Fruit fly (Drosophila melanogaster) S2 (cell line): ENCODE measurements around the gene kibra.

Experiments used
- CG8478 ChIP-seq: fragments of >200 bp; optimal IDR thresholded peaks from 2 replicates; lab custom pipeline; 2018
- CTCF ChIP-seq, 2 experiments: fragments of >200 bp; optimal IDR thresholded peaks; 2 replicates each; lab custom pipeline; 2018

The kibra gene

DNA sequence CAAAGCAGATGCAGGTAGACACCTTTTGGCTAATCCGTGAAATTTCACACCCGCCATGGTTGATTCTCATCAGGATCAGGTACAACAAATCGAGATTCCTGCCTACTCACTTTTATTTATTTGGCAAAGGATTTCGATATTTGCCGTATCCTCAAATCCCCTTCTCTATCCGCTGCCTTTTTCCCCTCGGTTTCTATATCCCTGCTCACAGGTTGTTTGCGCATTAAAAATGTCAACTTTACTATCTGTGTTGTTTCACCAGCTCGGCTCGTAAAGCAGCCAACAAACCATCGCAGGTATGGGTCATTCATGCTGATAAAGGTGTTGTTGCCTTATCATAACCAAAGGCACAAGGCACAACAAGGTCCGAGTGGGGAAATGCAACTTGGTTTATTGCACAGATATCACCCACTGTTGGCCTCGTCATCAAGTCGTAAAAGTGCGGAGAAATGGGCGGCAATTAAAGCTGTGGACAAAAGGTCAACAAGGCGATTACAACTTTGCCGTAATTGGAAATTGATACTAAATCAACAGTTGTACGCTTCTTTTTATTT is 43.9 kb downstream of the kibra start:
- TF ChIP-seq CTCF (optimal IDR thresholded peaks at IDR 0.05; lab: Kevin White, UChicago) = no peak
- no peak for TF ChIP-seq CG8478

- TF ChIP-seq CTCF (optimal IDR thresholded peaks at IDR 0.05; lab: Kevin White, UChicago) = no peak
- TF ChIP-seq CG8478 = no peak
Measured at dm6 chr3R:14679381-14680111, 44.5 kb downstream of the kibra start.

DNA sequence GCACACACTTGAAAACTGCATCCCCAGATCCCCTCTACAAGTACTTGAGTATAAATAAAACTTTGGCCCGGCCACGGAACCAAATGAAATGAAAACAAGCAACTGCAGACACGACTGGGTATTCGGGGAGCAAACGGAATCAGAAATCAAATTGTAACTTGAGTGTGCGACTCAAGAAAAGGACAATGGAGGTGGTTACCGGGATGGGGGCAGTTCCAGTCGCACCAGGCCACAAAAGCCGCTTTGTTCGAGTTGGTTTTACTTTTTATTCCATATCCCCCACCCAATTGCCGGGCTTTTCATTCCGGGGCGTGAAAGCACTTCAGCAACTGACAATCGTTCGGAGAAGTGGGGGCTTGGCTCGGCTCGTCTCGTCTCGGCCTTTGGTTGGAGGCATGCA is 46.2 kb downstream of the kibra start:
- no peak for TF ChIP-seq CTCF (optimal IDR thresholded peaks at IDR 0.05; lab: Kevin White, UChicago)
- no peak for TF ChIP-seq CG8478

DNA sequence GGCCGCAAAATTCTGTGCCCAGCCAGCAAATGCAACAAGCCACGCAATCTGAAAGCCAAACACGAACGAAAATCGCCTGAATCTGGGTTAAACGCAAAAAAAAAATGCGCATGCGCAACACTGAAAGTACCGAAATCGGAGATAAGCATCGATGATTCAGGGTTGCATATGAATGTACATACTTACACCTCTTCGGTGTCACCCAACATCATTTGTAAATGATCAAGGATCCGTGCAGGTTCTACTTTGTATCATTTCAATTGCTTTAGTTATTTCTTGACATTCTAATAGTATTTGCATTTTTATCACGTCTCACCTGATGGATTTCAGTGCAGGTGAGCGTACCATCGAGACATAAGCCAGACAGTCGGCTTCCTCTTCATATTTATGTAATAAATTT is 47.0 kb downstream of the kibra start:
- TF ChIP-seq CTCF (optimal IDR thresholded peaks at IDR 0.05; lab: Kevin White, UChicago) (no peak), CG8478 (no peak)

DNA sequence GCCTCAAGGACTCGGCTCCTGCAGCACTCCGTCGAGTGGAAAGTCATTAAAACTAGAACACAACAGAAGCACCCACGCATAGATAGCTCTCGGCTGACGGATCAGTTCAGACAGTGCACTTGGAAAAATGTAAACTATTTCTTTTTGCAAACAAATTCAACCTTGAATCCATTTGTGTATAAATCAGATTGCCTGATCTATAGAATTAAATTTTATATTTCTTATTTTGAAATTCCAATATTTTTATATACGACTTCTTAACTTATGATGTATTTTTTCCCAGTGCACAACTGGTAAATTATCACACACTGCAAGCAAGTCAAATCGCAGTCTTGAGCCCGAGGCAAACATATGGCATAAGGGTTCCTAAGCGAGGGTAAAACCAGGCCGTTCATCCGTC is 49.3 kb downstream of the kibra start:
- TF ChIP-seq CG8478 (no peak), CTCF (optimal IDR thresholded peaks at IDR 0.05; lab: Kevin White, UChicago) (no peak)

DNA sequence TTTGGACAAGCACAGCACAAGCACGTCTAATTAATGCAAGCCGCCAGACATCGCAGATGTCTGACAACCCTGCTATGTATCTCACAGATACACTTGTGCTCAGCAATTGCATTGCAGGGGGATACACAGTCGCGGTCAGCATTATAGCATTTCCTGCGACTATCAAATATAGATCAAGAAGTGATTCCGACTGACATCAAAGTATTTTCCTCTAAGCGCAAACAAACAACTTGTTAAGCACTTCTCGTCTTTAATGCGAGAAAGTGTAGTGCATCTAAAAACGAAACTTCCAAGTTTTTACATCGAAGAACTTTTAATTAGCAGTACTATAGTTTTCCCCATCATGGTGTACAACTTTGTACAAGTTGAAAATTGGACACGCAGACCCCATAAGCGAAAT is 51.1 kb downstream of the kibra start:
- TF ChIP-seq CTCF (optimal IDR thresholded peaks at IDR 0.05; lab: Kevin White, UChicago) = no peak
- no peak for TF ChIP-seq CG8478

dm6 chr3R:14670840-14671239 is 53.2 kb downstream of the kibra start:
- TF ChIP-seq CG8478 = no peak
- no peak for TF ChIP-seq CTCF (optimal IDR thresholded peaks at IDR 0.05; lab: Kevin White, UChicago)

- TF ChIP-seq CTCF (optimal IDR thresholded peaks at IDR 0.05; lab: Kevin White, UChicago) (no peak), CG8478 (no peak)
Measured at dm6 chr3R:14662989-14663500, 61.0 kb downstream of the kibra start, which contains the start of the genes Rad17 and BigH1. Rad17 (minus strand) TSS chr3R:14663197. BigH1 (plus strand) TSS chr3R:14663450.

DNA sequence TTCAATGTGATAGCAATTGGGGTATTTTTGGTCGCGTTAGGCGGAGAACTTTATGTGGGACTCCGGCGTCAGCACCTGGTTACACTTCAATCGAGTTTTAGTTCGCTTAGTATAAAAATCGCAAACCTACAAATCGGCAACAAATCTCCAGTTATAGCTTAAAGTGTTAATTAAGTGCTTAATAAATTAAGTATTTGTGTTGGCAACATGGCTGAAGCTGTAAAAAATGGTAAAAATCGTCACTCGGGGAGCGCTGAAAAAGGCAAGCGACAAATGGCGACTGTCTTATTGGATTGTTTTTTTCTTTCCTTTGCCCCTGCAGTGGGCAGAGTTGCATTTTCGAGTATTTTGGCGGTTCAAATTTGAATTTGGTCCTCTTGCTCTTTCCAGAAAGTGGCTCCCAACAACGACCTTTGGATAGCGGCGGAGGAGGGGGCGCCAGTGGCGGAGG is 64.7 kb downstream of the kibra start, which contains the start of gene Hexim:
TSS of gene Hexim (plus strand) at position 85 of the 451 bp plus-strand sequence.
- TF ChIP-seq CTCF (optimal IDR thresholded peaks at IDR 0.05; lab: Kevin White, UChicago) (no peak), CG8478 (no peak)

- TF ChIP-seq CG8478 = no peak
- no peak for TF ChIP-seq CTCF (optimal IDR thresholded peaks at IDR 0.05; lab: Kevin White, UChicago)
Measured at dm6 chr3R:14658170-14658569, 65.9 kb downstream of the kibra start.

DNA sequence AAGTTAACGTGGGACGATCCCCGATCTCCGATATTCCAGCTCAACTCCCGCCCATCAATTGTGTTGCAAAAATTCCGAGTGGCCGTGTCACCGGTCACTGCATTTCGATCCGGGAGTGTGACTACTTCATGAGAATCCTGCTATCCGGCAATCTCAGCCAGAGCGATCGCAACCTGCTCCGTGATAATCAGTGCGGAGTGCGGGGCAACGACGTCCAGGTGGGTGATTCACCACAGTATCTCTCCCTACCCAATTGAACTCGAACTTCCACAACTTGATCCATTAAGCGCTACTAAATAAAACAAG is 66.5 kb downstream of the kibra start:
- no peak for TF ChIP-seq CG8478

dm6 chr3R:14656760-14657604 is 67.1 kb downstream of the kibra start, which contains the start of gene CG3505:
CG3505 (plus strand) TSS chr3R:14657447.
- TF ChIP-seq CTCF (optimal IDR thresholded peaks at IDR 0.05; lab: Kevin White, UChicago) = no peak
- no peak for TF ChIP-seq CG8478

- TF ChIP-seq CTCF (optimal IDR thresholded peaks at IDR 0.05; lab: Kevin White, UChicago) (no peak), CG8478 (no peak)
Measured at dm6 chr3R:14655912-14656700, 68.0 kb downstream of the kibra start.

- TF ChIP-seq CTCF (optimal IDR thresholded peaks at IDR 0.05; lab: Kevin White, UChicago) (no peak), CG8478 (no peak)
Measured at dm6 chr3R:14654976-14655896, 68.8 kb downstream of the kibra start.
